Fruit fly (Drosophila melanogaster): ENCODE data around the gene CG33995.

The CG33995 gene

dm6 chr2L:5043043-5043442 lies at the start of gene CG33995, which contains the start of the genes CG44000 and CG44001 (continued):
- peak; percentile 57; the same call in 2 of the 3 replicates for TF ChIP-seq zfh1 (GFP tag; IDR thresholded peaks at IDR 0.05)
- TF ChIP-seq vfl (GFP tag; optimal IDR thresholded peaks at IDR 0.05): peak; percentile 44
- peak; percentile 10 for TF ChIP-seq bbx (GFP tag; IDR thresholded peaks at IDR 0.05; ENCODE audit: partially characterized antibody)
- peak; percentile 40 for TF ChIP-seq caup (GFP tag; optimal IDR thresholded peaks at IDR 0.05; ENCODE audit: severe bottlenecking)
- peak; percentile 50 for TF ChIP-seq BEAF-32 (GFP tag; optimal IDR thresholded peaks at IDR 0.05)
- peak; percentile 52 for TF ChIP-seq shn (GFP tag; optimal IDR thresholded peaks at IDR 0.05)
- peak; percentile 68 for TF ChIP-seq CG13624 (GFP tag; optimal IDR thresholded peaks at IDR 0.05)
- no peak for TF ChIP-seq Blimp-1 (GFP tag; optimal IDR thresholded peaks at IDR 0.05)
- TF ChIP-seq Atf-2 (GFP tag; optimal IDR thresholded peaks at IDR 0.05): no peak
- TF ChIP-seq knrl (GFP tag; IDR thresholded peaks at IDR 0.05; ENCODE audit: partially characterized antibody): peak; percentile 10; the same call in 1 of the 3 replicates
- TF ChIP-seq jumu (GFP tag; optimal IDR thresholded peaks at IDR 0.05): peak; percentile 65
- TF ChIP-seq Hsf (GFP tag; optimal IDR thresholded peaks at IDR 0.05): peak; percentile 61
- TF ChIP-seq gro (GFP tag; optimal IDR thresholded peaks at IDR 0.05): peak; percentile 45
- TF ChIP-seq Stat92E (GFP tag; optimal IDR thresholded peaks at IDR 0.05): peak in 1 of 3 experiments; percentile 60
- TF ChIP-seq CG2116 (GFP tag; optimal IDR thresholded peaks at IDR 0.05): peak; percentile 91
- TF ChIP-seq CG1024 (GFP tag; IDR thresholded peaks at IDR 0.05): peak; percentile 49; the same call in 1 of the 2 replicates
- no peak for TF ChIP-seq corto (GFP tag; optimal IDR thresholded peaks at IDR 0.05)
- no peak for TF ChIP-seq CG13123 (GFP tag; optimal IDR thresholded peaks at IDR 0.05)
- peak; percentile 36 for TF ChIP-seq HmgD (GFP tag; optimal IDR thresholded peaks at IDR 0.05)
- peak; percentile 34 for TF ChIP-seq Chrac-16 (GFP tag; optimal IDR thresholded peaks at IDR 0.05)
- no peak for TF ChIP-seq CG6813 (GFP tag; optimal IDR thresholded peaks at IDR 0.05)
- TF ChIP-seq CG33213 (GFP tag; optimal IDR thresholded peaks at IDR 0.05): peak; percentile 79
- peak; percentile 35 for TF ChIP-seq Lhr (GFP tag; optimal IDR thresholded peaks at IDR 0.05)
- TF ChIP-seq cwo (GFP tag; optimal IDR thresholded peaks at IDR 0.05): no peak
- no peak for TF ChIP-seq CG8089 (GFP tag; optimal IDR thresholded peaks at IDR 0.05)
- peak; percentile 49 for TF ChIP-seq Ptx1 (GFP tag; IDR thresholded peaks at IDR 0.05)
- peak; percentile 45 for TF ChIP-seq en (GFP tag; optimal IDR thresholded peaks at IDR 0.05)
- TF ChIP-seq nom (GFP tag; optimal IDR thresholded peaks at IDR 0.05): peak; percentile 37
- peak; percentile 52 for TF ChIP-seq Sry-δ (GFP tag; optimal IDR thresholded peaks at IDR 0.05)
- peak; percentile 54 for TF ChIP-seq CG12155 (GFP tag; optimal IDR thresholded peaks at IDR 0.05)
- TF ChIP-seq CG12299 (tag; optimal IDR thresholded peaks at IDR 0.05): peak; percentile 4
- TF ChIP-seq CG10321 (GFP tag; IDR thresholded peaks at IDR 0.05): no peak
- peak; percentile 16 for TF ChIP-seq CG4820 (GFP tag; optimal IDR thresholded peaks at IDR 0.05)
- TF ChIP-seq twi (tag; optimal IDR thresholded peaks at IDR 0.05): peak; percentile 22
- TF ChIP-seq CG34376 (GFP tag; optimal IDR thresholded peaks at IDR 0.05): peak; percentile 48
- peak; percentile 28 for TF ChIP-seq oc (tag; optimal IDR thresholded peaks at IDR 0.05)
- TF ChIP-seq p53 (GFP tag; optimal IDR thresholded peaks at IDR 0.05): peak; percentile 23
- peak; percentile 60 for TF ChIP-seq CG7786 (GFP tag; optimal IDR thresholded peaks at IDR 0.05)
- no peak for TF ChIP-seq Atf6 (GFP tag; IDR thresholded peaks at IDR 0.05)
- TF ChIP-seq lbe (GFP tag; optimal IDR thresholded peaks at IDR 0.05): peak; percentile 10
- no peak for TF ChIP-seq Hr39 (optimal IDR thresholded peaks at IDR 0.05)
- peak; percentile 40 for TF ChIP-seq dm (GFP tag; optimal IDR thresholded peaks at IDR 0.05)
- no peak for TF ChIP-seq Doc2 (GFP tag; IDR thresholded peaks at IDR 0.05)
- no peak for TF ChIP-seq CG32767 (GFP tag; IDR thresholded peaks at IDR 0.05)
- TF ChIP-seq gcm (GFP tag; optimal IDR thresholded peaks at IDR 0.05): no peak
- TF ChIP-seq bcd (GFP tag; optimal IDR thresholded peaks at IDR 0.05): peak; percentile 45
- TF ChIP-seq CG11723 (GFP tag; optimal IDR thresholded peaks at IDR 0.05): no peak

Data from whole organism, embryonic.